Fruit fly (Drosophila melanogaster): ENCODE data around the gene RluA-2.

RluA-2 gene

DNA sequence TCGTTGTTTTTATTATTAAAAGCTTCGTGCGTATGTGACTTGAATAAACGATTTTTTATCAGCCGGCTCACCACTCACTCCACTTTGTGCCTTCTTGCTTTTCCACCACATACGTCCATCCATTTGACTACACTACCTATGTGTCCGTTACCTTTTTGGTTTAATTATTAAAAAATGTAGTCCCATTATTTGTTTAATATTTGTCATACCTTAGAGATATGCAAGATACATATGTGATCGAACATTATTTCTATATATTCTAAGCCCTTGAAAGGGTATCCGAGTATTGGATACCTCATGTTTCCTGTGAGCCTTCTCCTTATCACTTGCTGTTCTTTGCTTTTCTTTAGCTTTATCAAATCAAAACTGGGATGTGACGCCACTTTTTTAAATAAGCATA, 42.4 kb downstream of the RluA-2 start (continued):
- no peak for TF ChIP-seq CG8765 (GFP tag; IDR thresholded peaks at IDR 0.05)
- TF ChIP-seq CG7786 (GFP tag; optimal IDR thresholded peaks at IDR 0.05): peak; percentile 10
- no peak for TF ChIP-seq CG2202 (tag; optimal IDR thresholded peaks at IDR 0.05)
- TF ChIP-seq al (GFP tag; IDR thresholded peaks at IDR 0.05): peak; percentile 59; the same call in 1 of the 2 replicates
- TF ChIP-seq CG10209 (GFP tag; optimal IDR thresholded peaks at IDR 0.05): peak; percentile 34
- peak; percentile 67 for TF ChIP-seq sob (GFP tag; IDR thresholded peaks at IDR 0.05)
- peak; percentile 31 for TF ChIP-seq pho (GFP tag; optimal IDR thresholded peaks at IDR 0.05)
- TF ChIP-seq CG32767 (GFP tag; IDR thresholded peaks at IDR 0.05): no peak
- TF ChIP-seq lmd (GFP tag; IDR thresholded peaks at IDR 0.05): peak; percentile 63
- TF ChIP-seq CG6654 (GFP tag; optimal IDR thresholded peaks at IDR 0.05): no peak
- peak; percentile 2 for TF ChIP-seq jumu (GFP tag; optimal IDR thresholded peaks at IDR 0.05)
- no peak for TF ChIP-seq dm (GFP tag; optimal IDR thresholded peaks at IDR 0.05)
- no peak for TF ChIP-seq CG2199 (GFP tag; IDR thresholded peaks at IDR 0.05)
- no peak for TF ChIP-seq ftz-f1 (GFP tag; optimal IDR thresholded peaks at IDR 0.05)
- no peak for TF ChIP-seq CG10543 (GFP tag; optimal IDR thresholded peaks at IDR 0.05)
- TF ChIP-seq exex (tag; optimal IDR thresholded peaks at IDR 0.05): peak; percentile 41
- TF ChIP-seq CG12659 (GFP tag; optimal IDR thresholded peaks at IDR 0.05): peak; percentile 50
- TF ChIP-seq CG15479 (GFP tag; optimal IDR thresholded peaks at IDR 0.05): no peak
- 0 out of 2 replicates have a peak, but pooled peaks have one; percentile 32 for TF ChIP-seq CG4730 (GFP tag; IDR thresholded peaks at IDR 0.05)
- peak; percentile 54 for TF ChIP-seq Blimp-1 (GFP tag; optimal IDR thresholded peaks at IDR 0.05)
- TF ChIP-seq CG18599 (GFP tag; optimal IDR thresholded peaks at IDR 0.05): peak; percentile 85
- 0 out of 3 replicates have a peak, but pooled peaks have one; percentile 24 for TF ChIP-seq CG11560 (tag; IDR thresholded peaks at IDR 0.05)
- peak; percentile 53 for TF ChIP-seq CoRest (tag; optimal IDR thresholded peaks at IDR 0.05)
- no peak for TF ChIP-seq CG43689 (GFP tag; IDR thresholded peaks at IDR 0.05)
- peak; percentile 46 for TF ChIP-seq E2f1 (GFP tag; IDR thresholded peaks at IDR 0.05)
- peak; percentile 64 for TF ChIP-seq CG10366 (GFP tag; IDR thresholded peaks at IDR 0.05)
- TF ChIP-seq cad (GFP tag; optimal IDR thresholded peaks at IDR 0.05): no peak
- TF ChIP-seq D19B (GFP tag; optimal IDR thresholded peaks at IDR 0.05): peak; percentile 49
- TF ChIP-seq Myb (GFP tag; optimal IDR thresholded peaks at IDR 0.05): peak; percentile 37
- TF ChIP-seq CG11093 (GFP tag; IDR thresholded peaks at IDR 0.05): peak; percentile 41; the same call in 1 of the 3 replicates
- peak; percentile 23 for TF ChIP-seq Antp (GFP tag; optimal IDR thresholded peaks at IDR 0.05)
- TF ChIP-seq Doc3 (GFP tag; IDR thresholded peaks at IDR 0.05; ENCODE audit: partially characterized antibody): no peak
- no peak for TF ChIP-seq CG3838 (GFP tag; optimal IDR thresholded peaks at IDR 0.05)
- TF ChIP-seq h (optimal IDR thresholded peaks at IDR 0.05): no peak
- no peak for TF ChIP-seq pita (GFP tag; optimal IDR thresholded peaks at IDR 0.05)
- TF ChIP-seq row (GFP tag; IDR thresholded peaks at IDR 0.05): peak; percentile 84
- TF ChIP-seq ssp (GFP tag; IDR thresholded peaks at IDR 0.05): peak; percentile 26; the same call in 1 of the 2 replicates
- 0 out of 2 replicates have a peak, but pooled peaks have one; percentile 7 for TF ChIP-seq crol (GFP tag; IDR thresholded peaks at IDR 0.05)
- peak; percentile 19 for TF ChIP-seq CG3407 (GFP tag; optimal IDR thresholded peaks at IDR 0.05)
- peak; percentile 39; the same call in 1 of the 2 replicates for TF ChIP-seq rib (GFP tag; IDR thresholded peaks at IDR 0.05)
- no peak for TF ChIP-seq sc (optimal IDR thresholded peaks at IDR 0.05)
- TF ChIP-seq sc (GFP tag; optimal IDR thresholded peaks at IDR 0.05): no peak
- peak; percentile 53; the same call in 1 of the 2 replicates for TF ChIP-seq CG32772 (GFP tag; IDR thresholded peaks at IDR 0.05)
- TF ChIP-seq crc (GFP tag; optimal IDR thresholded peaks at IDR 0.05): no peak
- peak; percentile 43 for TF ChIP-seq CG6765 (GFP tag; optimal IDR thresholded peaks at IDR 0.05)
- TF ChIP-seq CG31224 (GFP tag; IDR thresholded peaks at IDR 0.05): 0 out of 2 replicates have a peak, but pooled peaks have one; percentile 40
- peak; percentile 61 for TF ChIP-seq bowl (GFP tag; IDR thresholded peaks at IDR 0.05)
- TF ChIP-seq Mad (GFP tag; optimal IDR thresholded peaks at IDR 0.05): no peak
- no peak for TF ChIP-seq pb (GFP tag; optimal IDR thresholded peaks at IDR 0.05)
- TF ChIP-seq CG17361 (GFP tag; IDR thresholded peaks at IDR 0.05): peak; percentile 48; the same call in 1 of the 3 replicates
- no peak for TF ChIP-seq hb (GFP tag; IDR thresholded peaks at IDR 0.05; ENCODE audit: partially characterized antibody)
- TF ChIP-seq MESR4 (GFP tag; optimal IDR thresholded peaks at IDR 0.05): no peak
